Fruit fly (Drosophila melanogaster): ENCODE data around the gene grp.

Gene grp

DNA sequence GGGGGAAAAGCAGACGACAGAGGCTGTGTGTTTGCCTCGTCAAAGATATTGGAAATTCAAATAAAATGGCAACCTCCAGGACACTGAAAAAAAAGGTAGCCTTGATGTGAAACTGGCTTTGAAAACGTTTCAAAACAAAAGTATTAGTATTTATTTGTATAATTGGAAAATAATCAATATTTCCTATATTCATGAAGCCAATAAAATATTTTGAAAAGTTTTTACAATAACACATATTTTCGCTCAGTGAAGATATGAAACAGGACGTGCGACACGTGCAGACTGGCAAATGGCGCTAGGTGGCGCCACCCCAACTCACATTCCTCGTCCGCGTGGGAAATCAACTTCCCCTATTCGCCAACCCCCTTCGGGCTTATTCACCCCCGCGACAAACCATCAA lies 32.1 kb upstream of the grp start (continued):
- TF ChIP-seq prd (optimal IDR thresholded peaks at IDR 0.05) (no peak), prd (GFP tag; IDR thresholded peaks at IDR 0.05) (peak; percentile 52; the same call in 2 of the 3 replicates), CG12104 (GFP tag; optimal IDR thresholded peaks at IDR 0.05) (peak; percentile 28), Dip3 (GFP tag; optimal IDR thresholded peaks at IDR 0.05) (no peak), Taf1 (GFP tag; IDR thresholded peaks at IDR 0.05) (0 out of 2 replicates have a peak, but pooled peaks have one; percentile 18), HmgD (GFP tag; optimal IDR thresholded peaks at IDR 0.05) (no peak), Hey (tag; optimal IDR thresholded peaks at IDR 0.05) (peak; percentile 44), so (GFP tag; IDR thresholded peaks at IDR 0.05) (no peak), CG12942 (GFP tag; optimal IDR thresholded peaks at IDR 0.05) (no peak), CG12219 (GFP tag; optimal IDR thresholded peaks at IDR 0.05) (peak; percentile 13), fru (optimal IDR thresholded peaks at IDR 0.05) (no peak), CG11723 (GFP tag; optimal IDR thresholded peaks at IDR 0.05) (peak; percentile 8), Mad (GFP tag; optimal IDR thresholded peaks at IDR 0.05) (no peak), CG14014 (GFP tag; IDR thresholded peaks at IDR 0.05) (no peak), H2.0 (GFP tag; IDR thresholded peaks at IDR 0.05) (0 out of 2 replicates have a peak, but pooled peaks have one; percentile 4), CG6683 (GFP tag; optimal IDR thresholded peaks at IDR 0.05) (peak; percentile 57), CG12071 (GFP tag; optimal IDR thresholded peaks at IDR 0.05) (peak; percentile 25), CG2199 (GFP tag; IDR thresholded peaks at IDR 0.05) (no peak), Dll (GFP tag; IDR thresholded peaks at IDR 0.05; ENCODE audit: partially characterized antibody) (no peak), sr (GFP tag; IDR thresholded peaks at IDR 0.05) (no peak), nmo (GFP tag; optimal IDR thresholded peaks at IDR 0.05) (peak; percentile 32), TFAM (GFP tag; optimal IDR thresholded peaks at IDR 0.05) (no peak), Dfd (GFP tag; optimal IDR thresholded peaks at IDR 0.05) (no peak), Med (GFP tag) (peak; percentile 80), CG15269 (tag; optimal IDR thresholded peaks at IDR 0.05) (peak; percentile 67), pros (GFP tag; optimal IDR thresholded peaks at IDR 0.05) (no peak), CG16813 (GFP tag; IDR thresholded peaks at IDR 0.05; ENCODE audit: partially characterized antibody) (no peak), CG17802 (tag; optimal IDR thresholded peaks at IDR 0.05) (no peak), CG7745 (tag; optimal IDR thresholded peaks at IDR 0.05) (no peak), Nf-YA (GFP tag; IDR thresholded peaks at IDR 0.05) (no peak), Hr78 (GFP tag; optimal IDR thresholded peaks at IDR 0.05) (no peak), zen2 (GFP tag; IDR thresholded peaks at IDR 0.05; ENCODE audit: partially characterized antibody) (no peak), Atf-2 (GFP tag; optimal IDR thresholded peaks at IDR 0.05) (no peak), NK7.1 (GFP tag; optimal IDR thresholded peaks at IDR 0.05) (no peak), corto (GFP tag; optimal IDR thresholded peaks at IDR 0.05) (no peak), CG11085 (GFP tag; IDR thresholded peaks at IDR 0.05) (no peak), unc-4 (GFP tag; IDR thresholded peaks at IDR 0.05; ENCODE audit: partially characterized antibody) (no peak), crp (GFP tag; optimal IDR thresholded peaks at IDR 0.05) (no peak), E2f2 (GFP tag; IDR thresholded peaks at IDR 0.05) (peak; percentile 16; the same call in 1 of the 2 replicates), ranshi (GFP tag; IDR thresholded peaks at IDR 0.05) (peak; percentile 61; the same call in 1 of the 2 replicates), lilli (GFP tag; optimal IDR thresholded peaks at IDR 0.05) (peak; percentile 50), gcm (GFP tag; optimal IDR thresholded peaks at IDR 0.05) (peak; percentile 11), dysf (GFP tag; IDR thresholded peaks at IDR 0.05) (peak; percentile 66; the same call in 2 of the 3 replicates), MESR4 (GFP tag; optimal IDR thresholded peaks at IDR 0.05) (no peak), CG7987 (GFP tag; optimal IDR thresholded peaks at IDR 0.05) (no peak), CG12391 (tag; optimal IDR thresholded peaks at IDR 0.05) (peak; percentile 61), ems (GFP tag; optimal IDR thresholded peaks at IDR 0.05) (peak; percentile 27), CG7963 (GFP tag; IDR thresholded peaks at IDR 0.05; ENCODE audit: partially characterized antibody) (no peak), CG10565 (GFP tag; optimal IDR thresholded peaks at IDR 0.05) (no peak), mam (GFP tag; optimal IDR thresholded peaks at IDR 0.05) (no peak), CG6765 (GFP tag; optimal IDR thresholded peaks at IDR 0.05) (peak; percentile 51)
